Worm (Caenorhabditis elegans) whole organism, mixed stage, embryonic: ENCODE results near the gene R52.6.

Experiments
- ceh-39 ChIP-seq: fragments of 150-350 bp; optimal IDR thresholded peaks from 2 replicates; lab custom pipeline; 2014; ENCODE audit warnings: missing biosample characterization, missing genetic modification characterization
- lin-13 ChIP-seq: fragments of 150-350 bp; optimal IDR thresholded peaks from 2 replicates; lab custom pipeline; 2014; ENCODE audit warnings: missing biosample characterization, missing genetic modification characterization
- lsy-2 ChIP-seq: fragments of 150-350 bp; optimal IDR thresholded peaks from 2 replicates; lab custom pipeline; 2014; ENCODE audit warnings: missing biosample characterization, missing genetic modification characterization
- nhr-12 ChIP-seq: fragments of 150-350 bp; optimal IDR thresholded peaks from 2 replicates; lab custom pipeline; 2014; ENCODE audit warnings: missing biosample characterization, missing genetic modification characterization
- unc-62 ChIP-seq: fragments of 150-350 bp; optimal IDR thresholded peaks from 2 replicates; lab custom pipeline; 2014; ENCODE audit warnings: missing biosample characterization, missing genetic modification reagents, missing genetic modification characterization

ce11 chrII:2063989-2064388 lies 48.9 kb downstream of the R52.6 start, which contains the start of gene F07E5.13:
- TF ChIP-seq lin-13 (tag; lab: Kevin White, UChicago) (no peak), lsy-2 (tag; lab: Kevin White, UChicago) (no peak), unc-62 (GFP tag; lab: Kevin White, UChicago) (no peak), nhr-12 (tag; lab: Kevin White, UChicago) (no peak), ceh-39 (tag; lab: Kevin White, UChicago) (no peak)
